Worm (Caenorhabditis elegans) whole organism, late embryonic: ENCODE data around the gene jamp-1.

Experiments
- C08G9.2 ChIP-seq: sonication (generic microtip); optimal IDR thresholded peaks from 2 replicates; lab custom pipeline; 2016; ENCODE audit warnings: mild to moderate bottlenecking, missing genetic modification characterization, moderate library complexity, missing compliant biosample characterization
- C38D4.7 ChIP-seq: fragments of 200-800 bp; sonication (Bioruptor generic); optimal IDR thresholded peaks from 2 replicates; lab custom pipeline; 2018; ENCODE audit warnings: mild to moderate bottlenecking, missing genetic modification characterization, moderate library complexity, missing compliant biosample characterization
- F13H6.1 ChIP-seq: sonication (generic microtip); optimal IDR thresholded peaks from 2 replicates; lab custom pipeline; 2016; ENCODE audit warnings: missing genetic modification characterization, missing compliant biosample characterization
- K02D7.2 ChIP-seq: sonication (generic microtip); optimal IDR thresholded peaks from 2 replicates; lab custom pipeline; 2017; ENCODE audit warnings: mild to moderate bottlenecking, missing genetic modification characterization, missing compliant biosample characterization
- K09A11.1 ChIP-seq: sonication (generic microtip); optimal IDR thresholded peaks from 2 replicates; lab custom pipeline; 2017; ENCODE audit warnings: antibody characterized with exemption, mild to moderate bottlenecking, missing genetic modification characterization, missing compliant biosample characterization; ENCODE audit not compliant: insufficient read depth
- ceh-14 ChIP-seq: sonication (generic microtip); optimal IDR thresholded peaks from 2 replicates; lab custom pipeline; 2016; ENCODE audit warnings: missing genotype, missing genetic modification characterization, missing compliant biosample characterization
- ceh-18 ChIP-seq: sonication (generic microtip); optimal IDR thresholded peaks from 2 replicates; lab custom pipeline; 2016; ENCODE audit warnings: missing genetic modification characterization, missing compliant biosample characterization
- ceh-2 ChIP-seq: sonication (generic microtip); optimal IDR thresholded peaks from 2 replicates; lab custom pipeline; 2016; ENCODE audit warnings: missing genotype, missing genetic modification characterization, missing compliant biosample characterization
- ceh-22 ChIP-seq: sonication (generic microtip); optimal IDR thresholded peaks from 2 replicates; lab custom pipeline; 2017; ENCODE audit warnings: missing biosample characterization, missing genetic modification characterization
- ceh-24 ChIP-seq: sonication (generic microtip); optimal IDR thresholded peaks from 2 replicates; lab custom pipeline; 2016; ENCODE audit warnings: mild to moderate bottlenecking, missing genetic modification characterization, missing compliant biosample characterization
- ceh-30 ChIP-seq: fragments of 150-350 bp; optimal IDR thresholded peaks from 2 replicates; lab custom pipeline; 2014; ENCODE audit warnings: missing biosample characterization, missing genetic modification characterization
- ceh-31 ChIP-seq: sonication (generic microtip); optimal IDR thresholded peaks from 2 replicates; lab custom pipeline; 2016; ENCODE audit warnings: missing genetic modification characterization, missing compliant biosample characterization
- ceh-34 ChIP-seq: sonication (generic microtip); optimal IDR thresholded peaks from 2 replicates; lab custom pipeline; 2016; ENCODE audit warnings: mild to moderate bottlenecking, missing genetic modification characterization, missing compliant biosample characterization
- ceh-45 ChIP-seq: fragments of 200-800 bp; sonication (Bioruptor generic); IDR thresholded peaks from 2 replicates; pipeline ENCODE4 v1.3.6; 2022; ENCODE audit warnings: missing genetic modification reagents, missing genetic modification characterization, missing compliant biosample characterization
- ceh-48 ChIP-seq: sonication (generic microtip); optimal IDR thresholded peaks from 2 replicates; lab custom pipeline; 2016; ENCODE audit warnings: missing genetic modification characterization, inconsistent platforms, missing compliant biosample characterization
- ceh-6 ChIP-seq: fragments of 200-800 bp; sonication (Bioruptor generic); optimal IDR thresholded peaks from 2 replicates; lab custom pipeline; 2018; ENCODE audit warnings: mild to moderate bottlenecking, missing genetic modification characterization, missing compliant biosample characterization
- ceh-9 ChIP-seq: sonication (generic microtip); optimal IDR thresholded peaks from 2 replicates; lab custom pipeline; 2016; ENCODE audit warnings: mild to moderate bottlenecking, missing genetic modification characterization, inconsistent platforms, missing compliant biosample characterization
- dve-1 ChIP-seq: sonication (generic microtip); optimal IDR thresholded peaks from 2 replicates; lab custom pipeline; 2017; ENCODE audit warnings: antibody characterized with exemption, mild to moderate bottlenecking, missing genetic modification characterization, missing compliant biosample characterization
- elt-2 ChIP-seq: sonication (generic microtip); optimal IDR thresholded peaks from 2 replicates; lab custom pipeline; 2016; ENCODE audit warnings: missing genetic modification reagents, missing genetic modification characterization, missing compliant biosample characterization
- ets-4 ChIP-seq: sonication (generic microtip); optimal IDR thresholded peaks from 2 replicates; lab custom pipeline; 2016; ENCODE audit warnings: missing genetic modification characterization, missing compliant biosample characterization
- eyg-1 ChIP-seq: sonication (generic microtip); optimal IDR thresholded peaks from 2 replicates; lab custom pipeline; 2016; ENCODE audit warnings: missing genotype, missing genetic modification characterization, missing compliant biosample characterization
- fkh-10 ChIP-seq: fragments of 150-350 bp; optimal IDR thresholded peaks from 2 replicates; lab custom pipeline; 2014; ENCODE audit warnings: missing biosample characterization, missing genetic modification reagents, missing genetic modification characterization
- gmeb-2 ChIP-seq: sonication (generic microtip); optimal IDR thresholded peaks from 2 replicates; lab custom pipeline; 2016; ENCODE audit warnings: missing genetic modification characterization, inconsistent platforms, missing compliant biosample characterization
- hlh-30 ChIP-seq: sonication (generic microtip); optimal IDR thresholded peaks from 2 replicates; lab custom pipeline; 2017; ENCODE audit warnings: antibody characterized with exemption, missing genetic modification characterization, missing compliant biosample characterization; ENCODE audit not compliant: insufficient read depth
- hlh-8 ChIP-seq: sonication (generic microtip); optimal IDR thresholded peaks from 2 replicates; lab custom pipeline; 2016; ENCODE audit warnings: missing genotype, missing genetic modification characterization, missing compliant biosample characterization
- lim-6 ChIP-seq: sonication (generic microtip); optimal IDR thresholded peaks from 2 replicates; lab custom pipeline; 2016; ENCODE audit warnings: missing genetic modification characterization, missing compliant biosample characterization
- lin-11 ChIP-seq: fragments of 200-800 bp; sonication (Bioruptor generic); optimal IDR thresholded peaks from 2 replicates; lab custom pipeline; 2018; ENCODE audit warnings: mild to moderate bottlenecking, missing genetic modification characterization, missing compliant biosample characterization
- madf-2 ChIP-seq: sonication (generic microtip); optimal IDR thresholded peaks from 2 replicates; lab custom pipeline; 2017; ENCODE audit warnings: missing genetic modification characterization, missing compliant biosample characterization
- nhr-11 ChIP-seq: fragments of 150-350 bp; optimal IDR thresholded peaks from 2 replicates; lab custom pipeline; 2014; ENCODE audit warnings: missing biosample characterization, missing genetic modification characterization
- npax-4 ChIP-seq: sonication (generic microtip); optimal IDR thresholded peaks from 2 replicates; lab custom pipeline; 2016; ENCODE audit warnings: missing genetic modification characterization, missing compliant biosample characterization
- odd-2 ChIP-seq: sonication (generic microtip); optimal IDR thresholded peaks from 2 replicates; lab custom pipeline; 2017; ENCODE audit warnings: antibody characterized with exemption, mild to moderate bottlenecking, missing genetic modification characterization, missing compliant biosample characterization
- pat-9 ChIP-seq: fragments of 200-800 bp; sonication (Bioruptor generic); optimal IDR thresholded peaks from 2 replicates; lab custom pipeline; 2018; ENCODE audit warnings: mild to moderate bottlenecking, missing genetic modification characterization, moderate library complexity, missing compliant biosample characterization
- pax-1 ChIP-seq: fragments of 150-350 bp; optimal IDR thresholded peaks from 2 replicates; lab custom pipeline; 2014; ENCODE audit warnings: missing biosample characterization, missing genetic modification characterization
- pha-2 ChIP-seq: sonication (generic microtip); optimal IDR thresholded peaks from 2 replicates; lab custom pipeline; 2017; ENCODE audit warnings: mild to moderate bottlenecking, missing genetic modification characterization, missing compliant biosample characterization
- pha-4 ChIP-seq: fragments of 150-350 bp; optimal IDR thresholded peaks from 2 replicates; lab custom pipeline; 2018; ENCODE audit warnings: missing biosample characterization, missing genetic modification reagents, missing genetic modification characterization
- pqm-1 ChIP-seq: sonication (generic microtip); optimal IDR thresholded peaks from 2 replicates; lab custom pipeline; 2016; ENCODE audit warnings: missing genetic modification characterization, missing compliant biosample characterization
- pros-1 ChIP-seq: fragments of 150-350 bp; optimal IDR thresholded peaks from 2 replicates; lab custom pipeline; 2014; ENCODE audit warnings: missing biosample characterization, missing genetic modification reagents, missing genetic modification characterization
- ref-2 ChIP-seq: sonication (generic microtip); optimal IDR thresholded peaks from 2 replicates; lab custom pipeline; 2016; ENCODE audit warnings: missing genetic modification characterization, missing compliant biosample characterization
- rnt-1 ChIP-seq: sonication (generic microtip); optimal IDR thresholded peaks from 2 replicates; lab custom pipeline; 2016; ENCODE audit warnings: missing genetic modification characterization, missing compliant biosample characterization
- sdc-2 ChIP-seq: sonication (generic microtip); optimal IDR thresholded peaks from 2 replicates; lab custom pipeline; 2016; ENCODE audit warnings: missing genotype, missing genetic modification characterization, missing compliant biosample characterization
- sox-2 ChIP-seq: fragments of 200-800 bp; sonication (Bioruptor generic); IDR thresholded peaks from 2 replicates; pipeline ENCODE4 v1.3.6; 2022; ENCODE audit warnings: missing genetic modification reagents, missing genetic modification characterization, missing compliant biosample characterization
- sox-4 ChIP-seq: sonication (generic microtip); optimal IDR thresholded peaks from 2 replicates; lab custom pipeline; 2017; ENCODE audit warnings: mild to moderate bottlenecking, missing genetic modification characterization, inconsistent platforms, missing compliant biosample characterization
- syd-9 ChIP-seq: sonication (generic microtip); optimal IDR thresholded peaks from 2 replicates; lab custom pipeline; 2016; ENCODE audit warnings: mild to moderate bottlenecking, missing genetic modification characterization, moderate library complexity, missing compliant biosample characterization
- tbx-2 ChIP-seq: sonication (generic microtip); optimal IDR thresholded peaks from 2 replicates; lab custom pipeline; 2016; ENCODE audit warnings: missing genetic modification characterization, missing compliant biosample characterization
- tbx-7 ChIP-seq: sonication (generic microtip); optimal IDR thresholded peaks from 2 replicates; lab custom pipeline; 2016; ENCODE audit warnings: missing genotype, missing genetic modification characterization, missing compliant biosample characterization
- unc-3 ChIP-seq, 2 experiments: fragments of 200-800 bp in 1 of 2; sonication (Bioruptor generic) in 1 of 2; sonication (generic microtip) in 1 of 2; conservative IDR thresholded peaks in 1 of 2; optimal IDR thresholded peaks in 1 of 2; 2 replicates each; pipeline versions ENCODE4 v1.3.6 to Lab custom; 2016 to 2022; ENCODE audit warnings: missing compliant biosample characterization in 2 of 2, missing genetic modification characterization in 2 of 2, missing genetic modification reagents in 1 of 2
- unc-42 ChIP-seq: sonication (generic microtip); optimal IDR thresholded peaks from 2 replicates; lab custom pipeline; 2016; ENCODE audit warnings: missing genotype, missing genetic modification characterization, missing compliant biosample characterization
- unc-86 ChIP-seq: sonication (generic microtip); optimal IDR thresholded peaks from 2 replicates; lab custom pipeline; 2016; ENCODE audit warnings: missing genetic modification characterization, missing compliant biosample characterization
- zip-5 ChIP-seq: sonication (generic microtip); optimal IDR thresholded peaks from 2 replicates; lab custom pipeline; 2016; ENCODE audit warnings: missing genetic modification characterization, missing compliant biosample characterization
- ztf-16 ChIP-seq: sonication (generic microtip); optimal IDR thresholded peaks from 2 replicates; lab custom pipeline; 2017; ENCODE audit warnings: missing genetic modification characterization, missing compliant biosample characterization

Gene jamp-1

ce11 chrV:6051159-6051558 lies at the start of gene jamp-1:
Gene jamp-1, minus strand, starts transcription at chrV:6051259.
- no peak for TF ChIP-seq F13H6.1 (tag; lab: Kevin White, UChicago)

ce11 chrV:6100492-6101004 lies 49.5 kb upstream of the jamp-1 start, which contains the start of gene crt-1:
Gene crt-1, minus strand, starts transcription at chrV:6100542.
- peak; percentile 56 for TF ChIP-seq ceh-34 (tag; lab: Kevin White, UChicago)
- TF ChIP-seq ceh-45 (GFP tag; lab: Robert Waterston, UW) = no peak
- TF ChIP-seq syd-9 (tag; lab: Kevin White, UChicago) = no peak
- peak; percentile 48 for TF ChIP-seq ceh-18 (tag; lab: Kevin White, UChicago)
- peak; percentile 12 for TF ChIP-seq madf-2 (tag; lab: Kevin White, UChicago)
- no peak for TF ChIP-seq eyg-1 (tag; lab: Kevin White, UChicago)
- peak; percentile 81 for TF ChIP-seq ceh-31 (tag; lab: Kevin White, UChicago)
- TF ChIP-seq C08G9.2 (tag; lab: Kevin White, UChicago) = no peak
- no peak for TF ChIP-seq sox-4 (tag; lab: Kevin White, UChicago)
- TF ChIP-seq unc-86 (tag; lab: Kevin White, UChicago) = no peak
- no peak for TF ChIP-seq F13H6.1 (tag; lab: Kevin White, UChicago)
- peak; percentile 79 for TF ChIP-seq elt-2 (tag; lab: Kevin White, UChicago)
- TF ChIP-seq rnt-1 (tag; lab: Kevin White, UChicago) = peak; percentile 62
- TF ChIP-seq ceh-14 = peak; percentile 55
- TF ChIP-seq ceh-22 (tag; lab: Kevin White, UChicago) = no peak
- no peak for TF ChIP-seq C38D4.7 (GFP tag; lab: Kevin White, UChicago)
- TF ChIP-seq ceh-30 (tag; lab: Kevin White, UChicago) = no peak
- TF ChIP-seq fkh-10 (GFP tag; lab: Kevin White, UChicago) = no peak
- TF ChIP-seq K09A11.1 (tag; lab: Kevin White, UChicago) = no peak
- TF ChIP-seq zip-5 (tag; lab: Kevin White, UChicago) = no peak
- no peak for TF ChIP-seq npax-4 (tag; lab: Kevin White, UChicago)
- no peak for TF ChIP-seq hlh-8 (tag; lab: Kevin White, UChicago)
- TF ChIP-seq pax-1 = peak; percentile 92
- TF ChIP-seq lim-6 = no peak
- TF ChIP-seq sdc-2 (tag; lab: Kevin White, UChicago) = peak; percentile 15
- TF ChIP-seq ceh-6 (GFP tag; lab: Kevin White, UChicago) = no peak
- peak; percentile 75 for TF ChIP-seq hlh-30 (tag; lab: Kevin White, UChicago)
- TF ChIP-seq unc-42 (tag; lab: Kevin White, UChicago) = peak; percentile 22
- TF ChIP-seq pqm-1 = peak; percentile 1
- no peak for TF ChIP-seq pat-9 (tag; lab: Kevin White, UChicago)
- TF ChIP-seq nhr-11 (tag; lab: Kevin White, UChicago) = no peak
- TF ChIP-seq gmeb-2 (tag; lab: Kevin White, UChicago) = no peak
- TF ChIP-seq tbx-2 (tag; lab: Kevin White, UChicago) = peak; percentile 65
- TF ChIP-seq ztf-16 (tag; lab: Kevin White, UChicago) = no peak
- no peak for TF ChIP-seq pha-4 (tag; lab: Kevin White, UChicago)
- TF ChIP-seq dve-1 (tag; lab: Kevin White, UChicago) = peak; percentile 71
- TF ChIP-seq lin-11 = no peak
- TF ChIP-seq ets-4 = peak; percentile 3
- no peak for TF ChIP-seq ceh-9 (tag; lab: Kevin White, UChicago)
- TF ChIP-seq odd-2 (tag; lab: Kevin White, UChicago) = no peak
- no peak for TF ChIP-seq K02D7.2 (tag; lab: Kevin White, UChicago)
- peak; percentile 51 for TF ChIP-seq ceh-2
- TF ChIP-seq tbx-7 (tag; lab: Kevin White, UChicago) = peak; percentile 16
- TF ChIP-seq pros-1 (tag; lab: Kevin White, UChicago) = peak; percentile 52
- peak; percentile 84 for TF ChIP-seq ref-2 (tag; lab: Kevin White, UChicago)
- TF ChIP-seq sox-2 (GFP tag; lab: Robert Waterston, UW) = peak; percentile 39; the same call in 1 of the 2 replicates
- TF ChIP-seq unc-3 (GFP tag; conservative IDR thresholded peaks at IDR 0.05; lab: Robert Waterston, UW) = no peak
- no peak for TF ChIP-seq unc-3 (tag; optimal IDR thresholded peaks at IDR 0.05; lab: Kevin White, UChicago)
- TF ChIP-seq ceh-24 = no peak
- TF ChIP-seq pha-2 (tag; lab: Kevin White, UChicago) = no peak
- TF ChIP-seq ceh-48 (tag; lab: Kevin White, UChicago) = no peak
